Worm (Caenorhabditis elegans) whole organism, L2 larva: ENCODE data around the gene Y105C5B.1413.

ENCODE experiments used
- C34F6.9 ChIP-seq: fragments of 150-350 bp; optimal IDR thresholded peaks from 2 replicates; lab custom pipeline; 2014; ENCODE audit warnings: missing biosample characterization, missing genetic modification characterization
- F13H6.1 ChIP-seq: sonication (generic microtip); optimal IDR thresholded peaks from 2 replicates; lab custom pipeline; 2016; ENCODE audit warnings: missing genetic modification characterization, missing compliant biosample characterization
- R02D3.7 ChIP-seq: fragments of 150-350 bp; optimal IDR thresholded peaks from 2 replicates; lab custom pipeline; 2014; ENCODE audit warnings: missing biosample characterization, missing genetic modification characterization
- Y55F3AM.14 ChIP-seq: fragments of 200-800 bp; sonication (Bioruptor generic); optimal IDR thresholded peaks from 2 replicates; lab custom pipeline; 2018; ENCODE audit warnings: mild to moderate bottlenecking, missing genetic modification characterization, missing compliant biosample characterization
- ZK546.5 ChIP-seq: sonication (generic microtip); optimal IDR thresholded peaks from 2 replicates; lab custom pipeline; 2017; ENCODE audit warnings: missing biosample characterization, missing genetic modification characterization
- alr-1 ChIP-seq: fragments of 150-350 bp; optimal IDR thresholded peaks from 2 replicates; lab custom pipeline; 2014; ENCODE audit warnings: missing biosample characterization, missing genetic modification characterization
- aly-2 ChIP-seq: fragments of 150-350 bp; optimal IDR thresholded peaks from 2 replicates; lab custom pipeline; 2014; ENCODE audit warnings: missing biosample characterization, missing genetic modification characterization
- ama-1 ChIP-seq: fragments of 150-350 bp; optimal IDR thresholded peaks from 2 replicates; lab custom pipeline; 2018; ENCODE audit warnings: inconsistent platforms
- blmp-1 ChIP-seq: sonication (generic microtip); optimal IDR thresholded peaks from 2 replicates; lab custom pipeline; 2017; ENCODE audit warnings: missing genetic modification characterization, mild to moderate bottlenecking, missing compliant biosample characterization, antibody characterized with exemption, moderate library complexity; ENCODE audit not compliant: insufficient read depth
- ceh-16 ChIP-seq: fragments of 150-350 bp; optimal IDR thresholded peaks from 2 replicates; lab custom pipeline; 2014; ENCODE audit warnings: missing biosample characterization, missing genetic modification characterization
- ceh-82 ChIP-seq: fragments of 150-350 bp; optimal IDR thresholded peaks from 2 replicates; lab custom pipeline; 2014; ENCODE audit warnings: missing biosample characterization, missing genetic modification characterization
- crh-2 ChIP-seq: sonication (generic microtip); optimal IDR thresholded peaks from 2 replicates; lab custom pipeline; 2017; ENCODE audit warnings: missing biosample characterization, missing genetic modification characterization
- dmd-4 ChIP-seq: sonication (generic microtip); optimal IDR thresholded peaks from 2 replicates; lab custom pipeline; 2017; ENCODE audit warnings: missing biosample characterization, missing genetic modification characterization
- egl-27 ChIP-seq: sonication (generic microtip); optimal IDR thresholded peaks from 3 replicates; lab custom pipeline; 2017; ENCODE audit warnings: missing biosample characterization, missing genetic modification reagents, missing genetic modification characterization
- elt-1 ChIP-seq: fragments of 150-350 bp; optimal IDR thresholded peaks from 2 replicates; lab custom pipeline; 2014; ENCODE audit warnings: missing biosample characterization, missing genetic modification characterization
- elt-3 ChIP-seq: sonication (generic microtip); optimal IDR thresholded peaks from 2 replicates; lab custom pipeline; 2017; ENCODE audit warnings: missing biosample characterization, missing genetic modification characterization
- fos-1 ChIP-seq: fragments of 150-350 bp; optimal IDR thresholded peaks from 2 replicates; lab custom pipeline; 2014; ENCODE audit warnings: missing biosample characterization, missing genetic modification characterization
- gmeb-1 ChIP-seq: fragments of 150-350 bp; optimal IDR thresholded peaks from 2 replicates; lab custom pipeline; 2014; ENCODE audit warnings: missing biosample characterization, missing genetic modification characterization
- lin-11 ChIP-seq: fragments of 150-350 bp; sonication (generic microtip); optimal IDR thresholded peaks from 2 replicates; lab custom pipeline; 2014; ENCODE audit warnings: missing biosample characterization, missing genetic modification characterization, inconsistent platforms, mixed read lengths
- lin-13 ChIP-seq: fragments of 150-350 bp; optimal IDR thresholded peaks from 2 replicates; lab custom pipeline; 2014; ENCODE audit warnings: missing biosample characterization, missing genetic modification reagents, missing genetic modification characterization
- lin-39 ChIP-seq: fragments of 150-350 bp; optimal IDR thresholded peaks from 2 replicates; lab custom pipeline; 2014; ENCODE audit warnings: missing biosample characterization, missing genetic modification reagents, missing genetic modification characterization
- lsy-2 ChIP-seq, 2 experiments: fragments of 150-350 bp in 1 of 2; sonication (generic microtip) in 1 of 2; optimal IDR thresholded peaks; 2 replicates each; lab custom pipeline; 2014 to 2017; ENCODE audit warnings: missing biosample characterization in 2 of 2, missing genetic modification characterization in 2 of 2
- mab-5 ChIP-seq: fragments of 150-350 bp; optimal IDR thresholded peaks from 2 replicates; lab custom pipeline; 2014; ENCODE audit warnings: missing biosample characterization, missing genetic modification characterization
- mbf-1 ChIP-seq: sonication (generic microtip); optimal IDR thresholded peaks from 2 replicates; lab custom pipeline; 2017; ENCODE audit warnings: missing biosample characterization, missing genetic modification characterization
- mdl-1 ChIP-seq, 2 experiments: fragments of 150-350 bp in 1 of 2; sonication (generic microtip) in 1 of 2; optimal IDR thresholded peaks; 2 replicates each; lab custom pipeline; 2017; ENCODE audit warnings: missing biosample characterization in 2 of 2, missing genetic modification characterization in 2 of 2
- nhr-10 ChIP-seq: sonication (generic microtip); optimal IDR thresholded peaks from 2 replicates; lab custom pipeline; 2017; ENCODE audit warnings: missing biosample characterization, missing genetic modification characterization
- nhr-11 ChIP-seq: fragments of 150-350 bp; optimal IDR thresholded peaks from 2 replicates; lab custom pipeline; 2014; ENCODE audit warnings: missing biosample characterization, missing genetic modification characterization
- nhr-12 ChIP-seq: fragments of 150-350 bp; optimal IDR thresholded peaks from 2 replicates; lab custom pipeline; 2014; ENCODE audit warnings: missing biosample characterization, missing genetic modification characterization
- nhr-129 ChIP-seq: fragments of 150-350 bp; optimal IDR thresholded peaks from 2 replicates; lab custom pipeline; 2014; ENCODE audit warnings: missing biosample characterization, missing genetic modification characterization
- nhr-21 ChIP-seq: fragments of 150-350 bp; optimal IDR thresholded peaks from 2 replicates; lab custom pipeline; 2014; ENCODE audit warnings: missing biosample characterization, missing genetic modification characterization
- nhr-23 ChIP-seq: fragments of 150-350 bp; optimal IDR thresholded peaks from 2 replicates; lab custom pipeline; 2014; ENCODE audit warnings: missing biosample characterization, missing genetic modification reagents, missing genetic modification characterization
- nhr-237 ChIP-seq: fragments of 150-350 bp; optimal IDR thresholded peaks from 2 replicates; lab custom pipeline; 2014; ENCODE audit warnings: missing biosample characterization, missing genetic modification characterization
- nhr-25 ChIP-seq: fragments of 150-350 bp; sonication (generic microtip); optimal IDR thresholded peaks from 3 replicates; lab custom pipeline; 2014; ENCODE audit warnings: missing biosample characterization, missing genetic modification characterization
- nhr-6 ChIP-seq: fragments of 150-350 bp; optimal IDR thresholded peaks from 2 replicates; lab custom pipeline; 2014; ENCODE audit warnings: missing biosample characterization, missing genetic modification characterization
- nhr-77 ChIP-seq: fragments of 150-350 bp; optimal IDR thresholded peaks from 2 replicates; lab custom pipeline; 2014; ENCODE audit warnings: missing biosample characterization, missing genetic modification characterization
- peb-1 ChIP-seq: fragments of 150-350 bp; optimal IDR thresholded peaks from 2 replicates; lab custom pipeline; 2014; ENCODE audit warnings: missing biosample characterization, missing genetic modification characterization
- sem-4 ChIP-seq: fragments of 150-350 bp; optimal IDR thresholded peaks from 2 replicates; lab custom pipeline; 2014; ENCODE audit warnings: missing biosample characterization, missing genetic modification reagents, missing genetic modification characterization
- skn-1 ChIP-seq: sonication (generic microtip); optimal IDR thresholded peaks from 2 replicates; lab custom pipeline; 2017; ENCODE audit warnings: missing biosample characterization, missing genetic modification characterization
- sma-3 ChIP-seq: sonication (generic microtip); optimal IDR thresholded peaks from 2 replicates; lab custom pipeline; 2016; ENCODE audit warnings: missing genetic modification reagents, missing genetic modification characterization, missing compliant biosample characterization
- sma-9 ChIP-seq, 2 experiments: fragments of 150-350 bp in 1 of 2; sonication (generic microtip) in 1 of 2; optimal IDR thresholded peaks; 2 replicates each; lab custom pipeline; 2014 to 2016; ENCODE audit warnings: missing genetic modification characterization in 2 of 2, mild to moderate bottlenecking in 1 of 2, missing biosample characterization in 1 of 2, missing compliant biosample characterization in 1 of 2, missing genetic modification reagents in 1 of 2, moderate library complexity in 1 of 2
- snpc-4 ChIP-seq: fragments of 150-350 bp; optimal IDR thresholded peaks from 2 replicates; lab custom pipeline; 2014; ENCODE audit warnings: missing biosample characterization, missing genetic modification characterization
- unc-39 ChIP-seq: fragments of 150-350 bp; optimal IDR thresholded peaks from 2 replicates; lab custom pipeline; 2014; ENCODE audit warnings: missing biosample characterization, missing genetic modification characterization
- unc-55 ChIP-seq: fragments of 150-350 bp; sonication (generic microtip); optimal IDR thresholded peaks from 3 replicates; lab custom pipeline; 2014; ENCODE audit warnings: missing biosample characterization, missing genetic modification reagents, missing genetic modification characterization
- unc-62 ChIP-seq: fragments of 150-350 bp; optimal IDR thresholded peaks from 2 replicates; lab custom pipeline; 2014; ENCODE audit warnings: missing biosample characterization, missing genetic modification reagents, missing genetic modification characterization
- zag-1 ChIP-seq: fragments of 150-350 bp; optimal IDR thresholded peaks from 2 replicates; lab custom pipeline; 2014; ENCODE audit warnings: missing biosample characterization, missing genetic modification characterization
- ztf-1 ChIP-seq: fragments of 200-800 bp; sonication (Bioruptor generic); conservative IDR thresholded peaks from 2 replicates; pipeline ENCODE4 v1.3.6; 2022; ENCODE audit warnings: missing genetic modification characterization, missing compliant biosample characterization
- ztf-11 ChIP-seq: sonication (generic microtip); optimal IDR thresholded peaks from 2 replicates; lab custom pipeline; 2017; ENCODE audit warnings: missing biosample characterization, missing genetic modification characterization
- ztf-4 ChIP-seq: fragments of 150-350 bp; optimal IDR thresholded peaks from 2 replicates; lab custom pipeline; 2014; ENCODE audit warnings: missing biosample characterization, missing genetic modification characterization

Gene Y105C5B.1413

DNA sequence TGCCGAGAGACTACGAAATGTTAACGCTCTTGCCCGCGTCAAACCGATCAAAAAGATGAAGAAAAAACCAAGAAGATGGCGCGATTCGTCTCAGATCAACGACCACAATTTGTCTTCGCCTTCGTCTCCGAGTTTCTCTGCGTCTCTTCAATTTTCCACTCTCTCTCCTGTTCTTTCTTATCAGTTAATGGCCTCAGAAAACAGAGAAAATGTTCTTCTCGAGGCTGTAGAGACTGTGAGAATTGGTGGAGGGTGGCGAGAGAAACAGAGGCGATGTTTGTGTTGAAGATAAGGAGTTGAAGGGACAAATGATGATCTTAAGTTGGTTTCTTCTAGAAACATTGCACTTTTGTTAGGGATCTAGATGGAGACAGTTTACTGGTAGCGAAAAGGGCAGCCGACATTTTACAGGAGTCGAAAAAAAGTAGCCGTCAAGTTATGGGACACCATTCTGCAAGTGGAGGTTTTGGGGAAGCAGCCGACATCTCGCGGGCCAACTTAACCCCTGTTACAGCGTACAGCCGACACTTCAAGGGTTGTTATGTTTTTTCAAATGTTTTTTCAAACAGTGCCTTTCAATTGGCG is 3.4 kb downstream of the Y105C5B.1413 start:
- TF ChIP-seq aly-2 (tag; lab: Kevin White, UChicago) (no peak), ama-1 (lab: Kevin White, UChicago) (no peak), ceh-16 (no peak), ZK546.5 (tag; lab: Kevin White, UChicago) (no peak), gmeb-1 (peak; percentile 79), ztf-1 (GFP tag; lab: Robert Waterston, UW) (no peak), peb-1 (no peak), nhr-77 (no peak), dmd-4 (tag; lab: Kevin White, UChicago) (no peak), Y55F3AM.14 (GFP tag; lab: Kevin White, UChicago) (peak; percentile 49), nhr-6 (tag; lab: Kevin White, UChicago) (no peak), unc-62 (GFP tag; lab: Kevin White, UChicago) (no peak), sma-3 (peak; percentile 94), nhr-237 (tag; lab: Kevin White, UChicago) (no peak), skn-1 (no peak), nhr-129 (tag; lab: Kevin White, UChicago) (peak; percentile 84), fos-1 (tag; lab: Kevin White, UChicago) (peak; percentile 78), unc-55 (GFP tag; lab: Kevin White, UChicago) (no peak), R02D3.7 (tag; lab: Kevin White, UChicago) (no peak), sem-4 (tag; lab: Kevin White, UChicago) (peak; percentile 60), nhr-11 (tag; lab: Kevin White, UChicago) (no peak), lin-39 (tag; lab: Kevin White, UChicago) (no peak), nhr-23 (tag; lab: Kevin White, UChicago) (no peak), alr-1 (no peak), nhr-21 (peak; percentile 89), lin-11 (tag; lab: Kevin White, UChicago) (no peak), zag-1 (tag; lab: Kevin White, UChicago) (no peak), mbf-1 (no peak), nhr-25 (tag; lab: Kevin White, UChicago) (peak; percentile 69), nhr-12 (tag; lab: Kevin White, UChicago) (no peak), crh-2 (tag; lab: Kevin White, UChicago) (peak; percentile 90), mab-5 (tag; lab: Kevin White, UChicago) (no peak), C34F6.9 (tag; lab: Kevin White, UChicago) (no peak), lsy-2 (tag; optimal IDR thresholded peaks at IDR 0.05; lab: Kevin White, UChicago) (no peak), nhr-10 (tag; lab: Kevin White, UChicago) (no peak), blmp-1 (tag; lab: Kevin White, UChicago) (peak; percentile 58), sma-9 (GFP tag; optimal IDR thresholded peaks at IDR 0.05; lab: Kevin White, UChicago) (peak; percentile 94), sma-9 (tag; optimal IDR thresholded peaks at IDR 0.05; lab: Kevin White, UChicago) (no peak), F13H6.1 (tag; lab: Kevin White, UChicago) (peak; percentile 83), elt-3 (tag; lab: Kevin White, UChicago) (no peak), elt-1 (tag; lab: Kevin White, UChicago) (no peak), ztf-4 (tag; lab: Kevin White, UChicago) (no peak), unc-39 (tag; lab: Kevin White, UChicago) (no peak), mdl-1 (tag; optimal IDR thresholded peaks at IDR 0.05; lab: Kevin White, UChicago) (peak in 1 of 2 experiments; percentile 52), lin-13 (peak; percentile 46), ceh-82 (tag; lab: Kevin White, UChicago) (no peak), snpc-4 (tag; lab: Kevin White, UChicago) (peak; percentile 88), ztf-11 (tag; lab: Kevin White, UChicago) (no peak), egl-27 (tag; lab: Kevin White, UChicago) (peak; percentile 82)
